Worm (Caenorhabditis elegans) whole organism, late embryonic: Measurements from ENCODE around the gene hot-8.

Experiments used
- C08G9.2 ChIP-seq: sonication (generic microtip); optimal IDR thresholded peaks from 2 replicates; lab custom pipeline; 2016; ENCODE audit warnings: mild to moderate bottlenecking, missing genetic modification characterization, moderate library complexity, missing compliant biosample characterization
- K09A11.1 ChIP-seq: sonication (generic microtip); optimal IDR thresholded peaks from 2 replicates; lab custom pipeline; 2017; ENCODE audit warnings: antibody characterized with exemption, mild to moderate bottlenecking, missing genetic modification characterization, missing compliant biosample characterization; ENCODE audit not compliant: insufficient read depth
- T23F11.4 ChIP-seq: fragments of 200-800 bp; sonication (Bioruptor generic); optimal IDR thresholded peaks from 2 replicates; lab custom pipeline; 2018; ENCODE audit warnings: mild to moderate bottlenecking, missing genetic modification characterization, missing compliant biosample characterization
- Y22D7AL.16 ChIP-seq: sonication (generic microtip); optimal IDR thresholded peaks from 2 replicates; lab custom pipeline; 2016; ENCODE audit warnings: missing genetic modification characterization, missing compliant biosample characterization
- ama-1 ChIP-seq: fragments of 150-350 bp; optimal IDR thresholded peaks from 2 replicates; lab custom pipeline; 2014
- ceh-14 ChIP-seq: sonication (generic microtip); optimal IDR thresholded peaks from 2 replicates; lab custom pipeline; 2016; ENCODE audit warnings: missing genotype, missing genetic modification characterization, missing compliant biosample characterization
- ceh-18 ChIP-seq: sonication (generic microtip); optimal IDR thresholded peaks from 2 replicates; lab custom pipeline; 2016; ENCODE audit warnings: missing genetic modification characterization, missing compliant biosample characterization
- ceh-19 ChIP-seq: fragments of 200-800 bp; sonication (Bioruptor generic); optimal IDR thresholded peaks from 2 replicates; lab custom pipeline; 2018; ENCODE audit warnings: mild to moderate bottlenecking, missing genetic modification characterization, missing compliant biosample characterization
- ceh-2 ChIP-seq: sonication (generic microtip); optimal IDR thresholded peaks from 2 replicates; lab custom pipeline; 2016; ENCODE audit warnings: missing genotype, missing genetic modification characterization, missing compliant biosample characterization
- ceh-22 ChIP-seq: sonication (generic microtip); optimal IDR thresholded peaks from 2 replicates; lab custom pipeline; 2017; ENCODE audit warnings: missing biosample characterization, missing genetic modification characterization
- ceh-24 ChIP-seq: sonication (generic microtip); optimal IDR thresholded peaks from 2 replicates; lab custom pipeline; 2016; ENCODE audit warnings: mild to moderate bottlenecking, missing genetic modification characterization, missing compliant biosample characterization
- ceh-31 ChIP-seq: sonication (generic microtip); optimal IDR thresholded peaks from 2 replicates; lab custom pipeline; 2016; ENCODE audit warnings: missing genetic modification characterization, missing compliant biosample characterization
- ceh-9 ChIP-seq: sonication (generic microtip); optimal IDR thresholded peaks from 2 replicates; lab custom pipeline; 2016; ENCODE audit warnings: mild to moderate bottlenecking, missing genetic modification characterization, inconsistent platforms, missing compliant biosample characterization
- dmd-4 ChIP-seq: sonication (generic microtip); optimal IDR thresholded peaks from 2 replicates; lab custom pipeline; 2016; ENCODE audit warnings: borderline replicate concordance, missing genetic modification characterization, missing compliant biosample characterization
- elt-2 ChIP-seq: sonication (generic microtip); optimal IDR thresholded peaks from 2 replicates; lab custom pipeline; 2016; ENCODE audit warnings: missing genetic modification reagents, missing genetic modification characterization, missing compliant biosample characterization
- elt-4 ChIP-seq: sonication (generic microtip); optimal IDR thresholded peaks from 2 replicates; lab custom pipeline; 2016; ENCODE audit warnings: missing genetic modification characterization, missing compliant biosample characterization
- eyg-1 ChIP-seq: sonication (generic microtip); optimal IDR thresholded peaks from 2 replicates; lab custom pipeline; 2016; ENCODE audit warnings: missing genotype, missing genetic modification characterization, missing compliant biosample characterization
- hlh-13 ChIP-seq: fragments of 200-800 bp; sonication (Bioruptor generic); optimal IDR thresholded peaks from 2 replicates; lab custom pipeline; 2018; ENCODE audit warnings: mild to moderate bottlenecking, missing genetic modification characterization, missing compliant biosample characterization
- hlh-15 ChIP-seq: sonication (generic microtip); optimal IDR thresholded peaks from 2 replicates; lab custom pipeline; 2016; ENCODE audit warnings: missing genetic modification characterization, missing compliant biosample characterization
- lim-6 ChIP-seq: sonication (generic microtip); optimal IDR thresholded peaks from 2 replicates; lab custom pipeline; 2016; ENCODE audit warnings: missing genetic modification characterization, missing compliant biosample characterization
- madf-2 ChIP-seq: sonication (generic microtip); optimal IDR thresholded peaks from 2 replicates; lab custom pipeline; 2017; ENCODE audit warnings: missing genetic modification characterization, missing compliant biosample characterization
- nhr-232 ChIP-seq: sonication (generic microtip); optimal IDR thresholded peaks from 2 replicates; lab custom pipeline; 2016; ENCODE audit warnings: missing genetic modification characterization, missing compliant biosample characterization
- npax-4 ChIP-seq: sonication (generic microtip); optimal IDR thresholded peaks from 2 replicates; lab custom pipeline; 2016; ENCODE audit warnings: missing genetic modification characterization, missing compliant biosample characterization
- pax-1 ChIP-seq: fragments of 150-350 bp; optimal IDR thresholded peaks from 2 replicates; lab custom pipeline; 2014; ENCODE audit warnings: missing biosample characterization, missing genetic modification characterization
- pha-2 ChIP-seq: sonication (generic microtip); optimal IDR thresholded peaks from 2 replicates; lab custom pipeline; 2017; ENCODE audit warnings: mild to moderate bottlenecking, missing genetic modification characterization, missing compliant biosample characterization
- pha-4 ChIP-seq: fragments of 150-350 bp; optimal IDR thresholded peaks from 2 replicates; lab custom pipeline; 2018; ENCODE audit warnings: missing biosample characterization, missing genetic modification reagents, missing genetic modification characterization
- pqm-1 ChIP-seq: sonication (generic microtip); optimal IDR thresholded peaks from 2 replicates; lab custom pipeline; 2016; ENCODE audit warnings: missing genetic modification characterization, missing compliant biosample characterization
- tbx-2 ChIP-seq: sonication (generic microtip); optimal IDR thresholded peaks from 2 replicates; lab custom pipeline; 2016; ENCODE audit warnings: missing genetic modification characterization, missing compliant biosample characterization
- unc-42 ChIP-seq: sonication (generic microtip); optimal IDR thresholded peaks from 2 replicates; lab custom pipeline; 2016; ENCODE audit warnings: missing genotype, missing genetic modification characterization, missing compliant biosample characterization
- unc-55 ChIP-seq: sonication (generic microtip); optimal IDR thresholded peaks from 2 replicates; lab custom pipeline; 2017; ENCODE audit warnings: missing biosample characterization, missing genetic modification reagents, missing genetic modification characterization
- unc-86 ChIP-seq: sonication (generic microtip); optimal IDR thresholded peaks from 2 replicates; lab custom pipeline; 2016; ENCODE audit warnings: missing genetic modification characterization, missing compliant biosample characterization
- ztf-16 ChIP-seq: sonication (generic microtip); optimal IDR thresholded peaks from 2 replicates; lab custom pipeline; 2017; ENCODE audit warnings: missing genetic modification characterization, missing compliant biosample characterization

Gene hot-8

ce11 chrX:1179984-1180383, at the start of gene hot-8:
TSS of gene hot-8 (plus strand) at chrX:1180284.
- no peak for TF ChIP-seq pax-1 (tag; lab: Kevin White, UChicago)
- TF ChIP-seq npax-4 (tag; lab: Kevin White, UChicago): no peak
- no peak for TF ChIP-seq eyg-1 (tag; lab: Kevin White, UChicago)

- TF ChIP-seq nhr-232: no peak
- no peak for TF ChIP-seq elt-4
- TF ChIP-seq tbx-2: no peak
- TF ChIP-seq ceh-19 (GFP tag; lab: Kevin White, UChicago): no peak
- no peak for TF ChIP-seq hlh-13 (GFP tag; lab: Kevin White, UChicago)
- TF ChIP-seq ceh-9: no peak
- TF ChIP-seq pqm-1 (tag; lab: Kevin White, UChicago): no peak
- TF ChIP-seq lim-6: no peak
- TF ChIP-seq unc-55 (GFP tag; lab: Kevin White, UChicago): no peak
Observed at ce11 chrX:1141617-1142016, 38.5 kb upstream of the hot-8 start.

ce11 chrX:1147394-1147793, 32.7 kb upstream of the hot-8 start:
- TF ChIP-seq npax-4 (tag; lab: Kevin White, UChicago): no peak
- TF ChIP-seq ceh-2 (tag; lab: Kevin White, UChicago): no peak
- TF ChIP-seq K09A11.1 (tag; lab: Kevin White, UChicago): no peak
- TF ChIP-seq ceh-18 (tag; lab: Kevin White, UChicago): no peak
- TF ChIP-seq ceh-9: no peak
- TF ChIP-seq ceh-22 (tag; lab: Kevin White, UChicago): no peak

ce11 chrX:1148438-1148837, 31.6 kb upstream of the hot-8 start, which contains the start of the genes R193.2 and R193.6:
TSS of gene R193.2 (minus strand) at chrX:1148585.
TSS of gene R193.6 (plus strand) at chrX:1148787.
- no peak for TF ChIP-seq T23F11.4
- TF ChIP-seq ztf-16 (tag; lab: Kevin White, UChicago): no peak
- no peak for TF ChIP-seq Y22D7AL.16 (tag; lab: Kevin White, UChicago)
- peak; percentile 43 for TF ChIP-seq elt-2
- no peak for TF ChIP-seq madf-2 (tag; lab: Kevin White, UChicago)

ce11 chrX:1154648-1155047, 25.4 kb upstream of the hot-8 start, which contains the start of gene R193.1:
TSS of gene R193.1 (plus strand) at chrX:1154948.
- no peak for TF ChIP-seq ceh-31 (tag; lab: Kevin White, UChicago)
- TF ChIP-seq ceh-14 (tag; lab: Kevin White, UChicago): no peak
- no peak for TF ChIP-seq ztf-16 (tag; lab: Kevin White, UChicago)
- TF ChIP-seq K09A11.1 (tag; lab: Kevin White, UChicago): no peak
- no peak for TF ChIP-seq C08G9.2 (tag; lab: Kevin White, UChicago)
- no peak for TF ChIP-seq pha-4 (tag; lab: Kevin White, UChicago)
- TF ChIP-seq ceh-24 (tag; lab: Kevin White, UChicago): no peak
- no peak for TF ChIP-seq hlh-15 (tag; lab: Kevin White, UChicago)
- no peak for TF ChIP-seq ceh-18 (tag; lab: Kevin White, UChicago)
- no peak for TF ChIP-seq unc-86 (tag; lab: Kevin White, UChicago)

ce11 chrX:1162019-1162418, 18.1 kb upstream of the hot-8 start, which contains the start of gene tmc-1:
TSS of gene tmc-1 (plus strand) at chrX:1162207.
- TF ChIP-seq pqm-1 (tag; lab: Kevin White, UChicago) (no peak), unc-42 (tag; lab: Kevin White, UChicago) (peak; percentile 73), pha-2 (tag; lab: Kevin White, UChicago) (no peak), dmd-4 (no peak), elt-4 (no peak), ama-1 (lab: Kevin White, UChicago) (no peak), ztf-16 (tag; lab: Kevin White, UChicago) (no peak)
